Fruit fly (Drosophila melanogaster) whole organism, prepupa: ENCODE measurements around the gene CG31955.

Experiments
- CG10669 ChIP-seq: fragments of 200-800 bp; sonication (Bioruptor generic); optimal IDR thresholded peaks from 3 replicates; lab custom pipeline; 2018; ENCODE audit warnings: missing biosample characterization, mild to moderate bottlenecking, missing genetic modification characterization, moderate library complexity
- CG11294 ChIP-seq: fragments of 200-800 bp; sonication (Bioruptor generic); IDR thresholded peaks from 2 replicates; pipeline ENCODE4 v1.3.6; 2022; ENCODE audit warnings: missing biosample characterization, missing genetic modification characterization
- CG11762 ChIP-seq: fragments of 200-800 bp; sonication (Bioruptor generic); optimal IDR thresholded peaks from 3 replicates; lab custom pipeline; 2016; ENCODE audit warnings: missing biosample characterization, missing genetic modification characterization; ENCODE audit not compliant: insufficient read depth
- CG15336 ChIP-seq: fragments of 200-800 bp; sonication (Bioruptor generic); IDR thresholded peaks from 2 replicates; pipeline ENCODE4 v1.3.6; 2022; ENCODE audit warnings: missing biosample characterization, missing genetic modification characterization
- CG1621 ChIP-seq: fragments of 200-800 bp; sonication (Bioruptor generic); optimal IDR thresholded peaks from 3 replicates; lab custom pipeline; 2018; ENCODE audit warnings: missing biosample characterization, mild to moderate bottlenecking, missing genetic modification characterization
- CG16779 ChIP-seq: fragments of 200-800 bp; sonication (Bioruptor generic); optimal IDR thresholded peaks from 3 replicates; lab custom pipeline; 2017; ENCODE audit warnings: missing biosample characterization, mild to moderate bottlenecking, missing genetic modification characterization
- CG3032 ChIP-seq: fragments of 200-800 bp; optimal IDR thresholded peaks from 2 replicates; lab custom pipeline; 2019; ENCODE audit warnings: missing biosample characterization, mild to moderate bottlenecking, missing genetic modification characterization, moderate library complexity
- CG31627 ChIP-seq: fragments of 200-800 bp; sonication (Bioruptor generic); optimal IDR thresholded peaks from 3 replicates; lab custom pipeline; 2016; ENCODE audit warnings: missing biosample characterization, missing genetic modification characterization
- CG32006 ChIP-seq: fragments of 200-800 bp; sonication (Bioruptor generic); optimal IDR thresholded peaks from 3 replicates; lab custom pipeline; 2017; ENCODE audit warnings: missing biosample characterization, mild to moderate bottlenecking, missing genetic modification characterization
- CG3919 ChIP-seq: fragments of 200-800 bp; sonication (Bioruptor generic); optimal IDR thresholded peaks from 3 replicates; lab custom pipeline; 2016; ENCODE audit warnings: missing biosample characterization, missing genetic modification characterization
- CG6163 ChIP-seq: fragments of 200-800 bp; sonication (Bioruptor generic); IDR thresholded peaks from 3 replicates; pipeline ENCODE4 v1.3.6; 2022; ENCODE audit warnings: missing biosample characterization, missing genetic modification characterization
- CG6276 ChIP-seq: fragments of 200-800 bp; sonication (Bioruptor generic); optimal IDR thresholded peaks from 2 replicates; lab custom pipeline; 2017; ENCODE audit warnings: missing biosample characterization, mild to moderate bottlenecking, missing genetic modification characterization
- CG6808 ChIP-seq: fragments of 200-800 bp; sonication (Bioruptor generic); optimal IDR thresholded peaks from 3 replicates; lab custom pipeline; 2017; ENCODE audit warnings: missing biosample characterization, missing genetic modification characterization, mild to moderate bottlenecking, moderate library complexity, missing genetic modification reagents
- CG6854 ChIP-seq: fragments of 200-800 bp; sonication (Bioruptor generic); optimal IDR thresholded peaks from 2 replicates; lab custom pipeline; 2017; ENCODE audit warnings: missing biosample characterization, mild to moderate bottlenecking, missing genetic modification characterization
- CG8119 ChIP-seq: fragments of 200-800 bp; sonication (Bioruptor generic); IDR thresholded peaks from 3 replicates; pipeline ENCODE4 v1.3.6; 2022; ENCODE audit warnings: missing biosample characterization, missing genetic modification characterization
- CG8319 ChIP-seq: fragments of 200-800 bp; sonication (Bioruptor generic); optimal IDR thresholded peaks from 3 replicates; lab custom pipeline; 2016; ENCODE audit warnings: missing biosample characterization, missing genetic modification characterization
- CG8632 ChIP-seq: fragments of 200-800 bp; sonication (Bioruptor generic); optimal IDR thresholded peaks from 3 replicates; lab custom pipeline; 2016; ENCODE audit warnings: missing biosample characterization, missing genetic modification characterization
- Eip75B ChIP-seq: fragments of 200-800 bp; sonication (Bioruptor generic); optimal IDR thresholded peaks from 3 replicates; lab custom pipeline; 2016; ENCODE audit warnings: missing biosample characterization, missing genetic modification characterization
- Eip78C ChIP-seq: fragments of 200-800 bp; sonication (Bioruptor generic); peaks from one replicate; lab custom pipeline; 2016; ENCODE audit warnings: missing biosample characterization, missing genetic modification characterization
- Ets96B ChIP-seq: fragments of 200-800 bp; optimal IDR thresholded peaks from 2 replicates; lab custom pipeline; 2019; ENCODE audit warnings: missing biosample characterization, mild to moderate bottlenecking, missing genetic modification characterization, moderate library complexity
- Gug ChIP-seq: fragments of 200-800 bp; sonication (Bioruptor generic); IDR thresholded peaks from 2 replicates; pipeline ENCODE4 v1.3.6; 2022; ENCODE audit warnings: missing biosample characterization, missing genetic modification characterization
- Hr38 ChIP-seq: sonication (Bioruptor generic); optimal IDR thresholded peaks from 2 replicates; lab custom pipeline; 2016; ENCODE audit warnings: missing biosample characterization, missing genetic modification characterization
- Hr39 ChIP-seq: fragments of 200-800 bp; sonication (Bioruptor generic); optimal IDR thresholded peaks from 2 replicates; lab custom pipeline; 2016; ENCODE audit warnings: missing biosample characterization, missing genetic modification characterization
- Hr4 ChIP-seq: fragments of 200-800 bp; sonication (Bioruptor generic); optimal IDR thresholded peaks from 3 replicates; lab custom pipeline; 2016; ENCODE audit warnings: missing biosample characterization, missing genetic modification characterization
- Met ChIP-seq: fragments of 200-800 bp; sonication (Bioruptor generic); optimal IDR thresholded peaks from 3 replicates; lab custom pipeline; 2016; ENCODE audit warnings: missing biosample characterization, missing genetic modification characterization
- OdsH ChIP-seq: fragments of 200-800 bp; sonication (Bioruptor generic); optimal IDR thresholded peaks from 3 replicates; lab custom pipeline; 2016; ENCODE audit warnings: missing biosample characterization, missing genetic modification characterization
- Smox ChIP-seq: fragments of 200-800 bp; sonication (Bioruptor generic); optimal IDR thresholded peaks from 3 replicates; lab custom pipeline; 2016; ENCODE audit warnings: missing biosample characterization, missing genetic modification characterization
- Sox14 ChIP-seq: fragments of 200-800 bp; sonication (Bioruptor generic); optimal IDR thresholded peaks from 3 replicates; lab custom pipeline; 2016; ENCODE audit warnings: missing biosample characterization, missing genetic modification characterization
- Sox15 ChIP-seq: fragments of 200-800 bp; sonication (Bioruptor generic); optimal IDR thresholded peaks from 3 replicates; lab custom pipeline; 2016; ENCODE audit warnings: missing biosample characterization, missing genetic modification characterization
- achi ChIP-seq: fragments of 200-800 bp; sonication (Bioruptor generic); optimal IDR thresholded peaks from 3 replicates; lab custom pipeline; 2016; ENCODE audit warnings: missing biosample characterization, missing genetic modification characterization
- acj6 ChIP-seq: fragments of 200-800 bp; sonication (Bioruptor generic); optimal IDR thresholded peaks from 3 replicates; lab custom pipeline; 2016; ENCODE audit warnings: missing biosample characterization, missing genetic modification characterization
- cyc ChIP-seq: fragments of 200-800 bp; sonication (Bioruptor generic); optimal IDR thresholded peaks from 3 replicates; lab custom pipeline; 2016; ENCODE audit warnings: missing biosample characterization, missing genetic modification characterization
- dsx ChIP-seq: fragments of 200-800 bp; optimal IDR thresholded peaks from 3 replicates; lab custom pipeline; 2019; ENCODE audit warnings: missing biosample characterization, mild to moderate bottlenecking, missing genetic modification characterization, moderate library complexity; ENCODE audit not compliant: poor library complexity, severe bottlenecking
- eg ChIP-seq: fragments of 200-800 bp; sonication (Bioruptor generic); IDR thresholded peaks from 3 replicates; pipeline ENCODE4 v1.3.6; 2022; ENCODE audit warnings: missing biosample characterization, missing genetic modification characterization
- esn ChIP-seq: fragments of 200-800 bp; sonication (Bioruptor generic); optimal IDR thresholded peaks from 2 replicates; lab custom pipeline; 2016; ENCODE audit warnings: missing biosample characterization, mild to moderate bottlenecking, missing genetic modification characterization, moderate library complexity
- lz ChIP-seq: fragments of 200-800 bp; sonication (Bioruptor generic); optimal IDR thresholded peaks from 3 replicates; lab custom pipeline; 2016; ENCODE audit warnings: missing biosample characterization, missing genetic modification characterization
- net ChIP-seq: fragments of 200-800 bp; sonication (Bioruptor generic); optimal IDR thresholded peaks from 3 replicates; lab custom pipeline; 2016; ENCODE audit warnings: missing biosample characterization, missing genetic modification characterization
- pdm3 ChIP-seq: fragments of 200-800 bp; sonication (Bioruptor generic); optimal IDR thresholded peaks from 3 replicates; lab custom pipeline; 2016; ENCODE audit warnings: missing biosample characterization, missing genetic modification characterization
- salr ChIP-seq, 2 experiments: fragments of 200-800 bp; sonication (Bioruptor generic); optimal IDR thresholded peaks; 3 replicates each; lab custom pipeline; 2016 to 2018; ENCODE audit warnings: missing biosample characterization in 2 of 2, missing genetic modification characterization in 2 of 2, mild to moderate bottlenecking in 1 of 2
- ss ChIP-seq, 2 experiments: fragments of 200-800 bp; sonication (Bioruptor generic); optimal IDR thresholded peaks; 2 replicates in 1 of 2; 3 replicates in 1 of 2; lab custom pipeline; 2017 to 2018; ENCODE audit warnings: mild to moderate bottlenecking in 2 of 2, missing biosample characterization in 2 of 2, missing genetic modification characterization in 2 of 2, moderate library complexity in 1 of 2
- svp ChIP-seq: fragments of 200-800 bp; sonication (Bioruptor generic); peaks from one replicate; lab custom pipeline; 2016; ENCODE audit warnings: missing biosample characterization, missing genetic modification characterization
- topi ChIP-seq: fragments of 200-800 bp; sonication (Bioruptor generic); optimal IDR thresholded peaks from 3 replicates; lab custom pipeline; 2016; ENCODE audit warnings: missing biosample characterization, missing genetic modification characterization

The CG31955 gene

DNA sequence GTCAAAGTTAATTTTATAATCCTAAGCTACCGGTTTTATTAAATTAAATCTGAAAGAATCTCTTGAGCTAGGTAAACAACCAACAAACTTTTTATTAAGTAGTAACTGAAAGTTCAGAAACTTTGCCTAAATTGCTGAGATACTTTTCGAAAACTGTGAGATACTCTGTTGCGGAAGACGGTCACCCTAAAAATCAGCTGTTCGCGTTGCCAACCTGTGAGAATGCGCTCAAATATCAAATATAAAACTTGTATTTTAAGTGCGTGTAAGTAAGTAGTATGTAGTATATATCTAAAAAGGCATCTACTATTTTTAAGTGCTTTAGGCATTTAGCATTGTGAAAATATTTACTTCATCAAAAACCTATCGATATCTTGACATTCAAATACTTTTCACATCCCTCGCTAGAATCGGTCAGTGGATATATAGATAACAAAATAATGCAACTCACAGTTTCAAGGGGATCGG is at the start of gene CG31955, which contains the start of gene CG2818:
TSS of gene CG31955 (minus strand) at position 157 of the 468 bp plus-strand sequence.
TSS of gene CG2818 (plus strand) at position 412 of the 468 bp plus-strand sequence.
- TF ChIP-seq pdm3 (GFP tag; lab: Kevin White, UChicago) (peak; percentile 40), CG6854 (GFP tag; lab: Kevin White, UChicago) (no peak), Gug (GFP tag; lab: Robert Waterston, UW) (no peak), Smox (GFP tag; lab: Kevin White, UChicago) (peak; percentile 32), OdsH (GFP tag; lab: Kevin White, UChicago) (peak; percentile 11), Sox14 (peak; percentile 25), Hr39 (GFP tag; lab: Kevin White, UChicago) (peak; percentile 41), Sox15 (no peak), Ets96B (no peak), achi (peak; percentile 41), esn (GFP tag; lab: Kevin White, UChicago) (peak; percentile 7), lz (peak; percentile 11), svp (GFP tag; lab: Kevin White, UChicago) (peak; percentile 74), Met (peak; percentile 43), topi (peak; percentile 18), net (no peak), Eip78C (peak; percentile 22), Hr4 (GFP tag; lab: Kevin White, UChicago) (peak; percentile 64), CG8319 (GFP tag; lab: Kevin White, UChicago) (no peak), salr (GFP tag; optimal IDR thresholded peaks at IDR 0.05; lab: Kevin White, UChicago) (no peak), CG3919 (peak; percentile 21), acj6 (GFP tag; lab: Kevin White, UChicago) (no peak), dsx (GFP tag; lab: Kevin White, UChicago) (peak; percentile 46), ss (GFP tag; optimal IDR thresholded peaks at IDR 0.05; lab: Kevin White, UChicago) (no peak), Eip75B (GFP tag; lab: Kevin White, UChicago) (peak; percentile 0)
- TF ChIP-seq, all 60 proteins: peak for 16

DNA sequence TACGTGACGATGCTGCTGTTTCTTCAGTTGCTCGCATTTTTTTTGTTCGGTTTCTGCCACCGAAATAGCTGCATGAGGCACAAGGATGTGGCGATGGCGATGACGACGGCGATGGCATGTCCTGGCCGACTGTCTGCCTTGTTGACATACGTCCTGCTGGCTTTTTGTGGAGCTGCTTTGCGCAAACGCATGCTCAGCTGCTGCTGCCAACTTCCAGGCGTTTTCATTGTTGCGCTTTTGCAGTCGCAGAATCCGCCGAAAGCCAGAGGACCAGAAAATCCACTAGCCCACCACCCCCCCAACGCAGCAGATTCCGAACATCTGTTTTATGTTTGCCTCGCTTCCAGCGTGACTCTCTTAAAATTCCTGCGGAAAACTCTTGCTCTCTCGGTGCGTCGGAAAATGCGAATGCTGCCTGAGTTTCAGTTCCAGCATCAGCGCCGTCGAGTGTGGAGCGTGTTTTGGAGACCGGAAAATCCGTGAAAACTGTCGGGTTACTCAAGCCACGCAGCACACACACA is 44.0 kb upstream of the CG31955 start, which contains the start of gene CG43707:
TSS of gene CG43707 (plus strand) at position 426 of the 521 bp plus-strand sequence.
- TF ChIP-seq Smox (GFP tag; lab: Kevin White, UChicago), result no peak
- no peak for TF ChIP-seq CG8119 (GFP tag; lab: Robert Waterston, UW)
- TF ChIP-seq, all 60 proteins: peak for 0

DNA sequence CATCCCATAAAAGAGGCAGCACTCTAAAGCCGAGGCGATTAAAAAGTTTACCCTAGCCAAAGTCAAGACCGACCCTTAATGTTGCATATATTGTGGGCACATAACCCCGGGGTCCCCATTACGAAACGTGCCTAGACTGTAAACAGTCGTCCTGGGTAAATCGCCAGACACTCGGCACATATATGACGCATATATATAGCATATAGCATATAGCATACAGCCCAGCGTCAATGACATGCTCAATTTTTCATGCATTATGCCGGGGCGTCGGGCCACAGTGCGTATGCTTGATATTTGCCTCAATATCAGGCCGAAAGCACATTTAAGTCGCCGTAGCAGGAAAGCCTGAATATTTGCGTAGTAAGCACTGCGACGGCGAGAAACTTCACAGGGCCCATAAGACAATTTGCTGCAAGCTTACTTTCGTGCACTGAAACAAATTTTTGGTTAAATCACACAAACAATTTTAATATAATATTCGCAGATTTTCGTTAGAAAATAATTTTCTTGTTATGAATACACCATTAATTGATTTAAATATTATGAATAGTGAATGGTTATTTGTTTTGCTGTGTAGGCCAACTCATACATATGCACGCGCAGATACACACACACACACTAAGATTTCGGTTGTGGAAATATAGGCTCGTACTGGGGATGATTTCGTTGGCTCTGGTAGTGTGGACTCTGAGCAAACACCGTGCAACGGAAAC is 42.1 kb upstream of the CG31955 start:
- TF ChIP-seq OdsH (GFP tag; lab: Kevin White, UChicago) (no peak), eg (GFP tag; lab: Robert Waterston, UW) (peak; percentile 55; the same call in 1 of the 3 replicates), CG15336 (GFP tag; lab: Robert Waterston, UW) (0 out of 2 replicates have a peak, but pooled peaks have one; percentile 45)

DNA sequence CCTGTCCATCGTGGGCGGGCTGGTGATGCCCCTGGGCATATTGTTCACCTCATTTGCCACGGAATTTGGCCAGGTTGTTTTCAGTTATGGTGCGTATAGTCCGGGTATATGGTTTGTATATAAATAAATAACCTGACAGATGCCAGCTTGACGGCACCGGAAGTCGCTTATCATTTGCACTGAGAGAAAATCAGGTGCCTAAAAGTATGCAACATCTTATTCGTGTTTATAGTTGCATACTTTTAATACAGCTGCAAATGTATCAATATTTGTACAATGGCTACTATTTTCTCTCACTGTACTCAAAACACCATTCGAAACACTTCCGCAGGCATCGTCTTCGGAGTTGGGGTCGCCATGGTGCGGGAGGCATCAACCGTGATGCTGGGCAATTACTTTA is 35.8 kb upstream of the CG31955 start:
- TF ChIP-seq Gug (GFP tag; lab: Robert Waterston, UW) (no peak), Sox14 (no peak), net (peak; percentile 28), cyc (no peak), pdm3 (GFP tag; lab: Kevin White, UChicago) (no peak), CG11762 (GFP tag; lab: Kevin White, UChicago) (no peak), CG6276 (GFP tag; lab: Kevin White, UChicago) (no peak), OdsH (GFP tag; lab: Kevin White, UChicago) (peak; percentile 5), CG6808 (GFP tag; lab: Kevin White, UChicago) (no peak), CG6163 (0 out of 3 replicates have a peak, but pooled peaks have one; percentile 50), Eip78C (no peak), CG32006 (no peak), CG8632 (no peak), CG3032 (no peak), CG15336 (GFP tag; lab: Robert Waterston, UW) (no peak), CG11294 (GFP tag; lab: Robert Waterston, UW) (no peak), CG10669 (GFP tag; lab: Kevin White, UChicago) (no peak), Smox (GFP tag; lab: Kevin White, UChicago) (no peak), salr (GFP tag; optimal IDR thresholded peaks at IDR 0.05; lab: Kevin White, UChicago) (no peak), achi (peak; percentile 55), CG16779 (tag; lab: Kevin White, UChicago) (no peak), Hr38 (no peak), CG1621 (no peak), CG31627 (GFP tag; lab: Kevin White, UChicago) (no peak), Hr39 (GFP tag; lab: Kevin White, UChicago) (no peak), Hr4 (GFP tag; lab: Kevin White, UChicago) (no peak), eg (GFP tag; lab: Robert Waterston, UW) (0 out of 3 replicates have a peak, but pooled peaks have one; percentile 14), Ets96B (no peak), lz (no peak)
